Worm (Caenorhabditis elegans) whole organism, L4/young adult: ENCODE measurements around the gene wrt-3.

Source experiments
- dao-5 ChIP-seq: sonication (generic microtip); optimal IDR thresholded peaks from 2 replicates; lab custom pipeline; 2016; ENCODE audit warnings: missing genotype, missing genetic modification characterization, moderate library complexity, missing compliant biosample characterization
- him-1 ChIP-seq: sonication (generic microtip); optimal IDR thresholded peaks from 2 replicates; lab custom pipeline; 2016; ENCODE audit warnings: missing genotype, missing genetic modification reagents, missing genetic modification characterization, missing compliant biosample characterization

DNA sequence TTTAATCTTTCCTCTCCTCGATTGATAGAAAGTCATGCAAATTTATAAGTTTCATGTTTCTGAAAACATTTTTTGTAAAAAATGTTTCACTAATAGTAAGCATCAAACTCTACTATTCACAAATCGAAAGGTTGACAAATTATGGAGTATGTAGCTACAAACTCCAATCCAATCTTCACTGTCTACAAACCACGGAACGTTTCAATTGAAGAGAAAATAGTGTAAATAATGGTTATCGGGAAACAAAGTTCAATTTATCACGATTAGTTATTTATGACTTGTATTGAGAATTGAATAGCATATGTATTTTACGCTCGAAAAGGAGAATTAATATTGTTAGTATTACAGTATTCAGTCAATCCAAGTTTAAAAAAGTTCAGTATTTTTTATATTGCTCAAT lies 22.4 kb upstream of the wrt-3 start:
- TF ChIP-seq him-1 (tag; lab: Kevin White, UChicago), result no peak
- TF ChIP-seq dao-5, result no peak
